Fruit fly (Drosophila melanogaster) whole organism, wandering third instar larva: ENCODE results near the gene CG4962.

Experiments
- CG32264 ChIP-seq: fragments of 200-800 bp; sonication (Bioruptor generic); optimal IDR thresholded peaks from 2 replicates; lab custom pipeline; 2016; ENCODE audit warnings: missing biosample characterization, missing genetic modification characterization
- CG9705 ChIP-seq: fragments of 200-800 bp; sonication (Bioruptor generic); optimal IDR thresholded peaks from 2 replicates; lab custom pipeline; 2018; ENCODE audit warnings: missing biosample characterization, mild to moderate bottlenecking, missing genetic modification characterization
- CrebA ChIP-seq: fragments of 200-800 bp; sonication (Bioruptor generic); optimal IDR thresholded peaks from 2 replicates; lab custom pipeline; 2016; ENCODE audit warnings: missing biosample characterization, mild to moderate bottlenecking, missing genetic modification characterization, borderline replicate concordance
- Dfd ChIP-seq: fragments of >200 bp; optimal IDR thresholded peaks from 2 replicates; lab custom pipeline; 2017; ENCODE audit warnings: missing biosample characterization, missing genetic modification characterization
- Dif ChIP-seq: fragments of 200-275, 200-300 bp; sonication (Bioruptor generic); optimal IDR thresholded peaks from 2 replicates; lab custom pipeline; 2018; ENCODE audit warnings: missing biosample characterization, missing genetic modification characterization; ENCODE audit not compliant: partially characterized antibody
- GATAd ChIP-seq: sonication (Bioruptor generic); optimal IDR thresholded peaks from 2 replicates; lab custom pipeline; 2016; ENCODE audit warnings: missing biosample characterization, missing genetic modification characterization
- HLH106 ChIP-seq: fragments of 200-800 bp; optimal IDR thresholded peaks from 3 replicates; lab custom pipeline; 2019; ENCODE audit warnings: missing biosample characterization, mild to moderate bottlenecking, missing genetic modification characterization, moderate library complexity
- Hnf4 ChIP-seq: fragments of 200-800 bp; sonication (Bioruptor generic); optimal IDR thresholded peaks from 2 replicates; lab custom pipeline; 2016; ENCODE audit warnings: missing biosample characterization, mild to moderate bottlenecking, missing genetic modification characterization
- Hr78 ChIP-seq: fragments of >200 bp; optimal IDR thresholded peaks from 2 replicates; lab custom pipeline; 2017; ENCODE audit warnings: missing biosample characterization, missing genetic modification characterization
- Hr83 ChIP-seq: fragments of 200-300 bp; sonication (Bioruptor generic); optimal IDR thresholded peaks from 2 replicates; lab custom pipeline; 2016; ENCODE audit warnings: missing biosample characterization, mild to moderate bottlenecking, missing genetic modification characterization, moderate library complexity; ENCODE audit not compliant: poor library complexity, severe bottlenecking
- Jra ChIP-seq: sonication (Bioruptor generic); optimal IDR thresholded peaks from 2 replicates; lab custom pipeline; 2016; ENCODE audit warnings: missing biosample characterization, missing genetic modification characterization
- Mio ChIP-seq: sonication (Bioruptor generic); optimal IDR thresholded peaks from 2 replicates; lab custom pipeline; 2016; ENCODE audit warnings: missing biosample characterization, missing genetic modification characterization
- Myc ChIP-seq: fragments of >200 bp; optimal IDR thresholded peaks from 2 replicates; lab custom pipeline; 2017
- N ChIP-seq: fragments of >200 bp; optimal IDR thresholded peaks from 2 replicates; lab custom pipeline; 2018; ENCODE audit warnings: missing biosample characterization, missing external identifiers, missing genetic modification characterization
- Rel ChIP-seq, 2 experiments: fragments of 200-800 bp; sonication (Bioruptor generic) in 1 of 2; optimal IDR thresholded peaks; 2 replicates in 1 of 2; 3 replicates in 1 of 2; lab custom pipeline; 2016 to 2019; ENCODE audit warnings: mild to moderate bottlenecking in 2 of 2, missing biosample characterization in 2 of 2, missing genetic modification characterization in 2 of 2, moderate library complexity in 1 of 2
- Sp1 ChIP-seq: fragments of 200-800 bp; sonication (Bioruptor generic); optimal IDR thresholded peaks from 3 replicates; lab custom pipeline; 2019; ENCODE audit warnings: missing biosample characterization, mild to moderate bottlenecking, missing genetic modification characterization, moderate library complexity
- Vsx2 ChIP-seq: fragments of 200-300, 225-300 bp; sonication (Bioruptor generic); optimal IDR thresholded peaks from 2 replicates; lab custom pipeline; 2018; ENCODE audit warnings: missing biosample characterization, missing genetic modification characterization; ENCODE audit not compliant: partially characterized antibody
- br ChIP-seq: fragments of 200-800 bp; sonication (Bioruptor generic); optimal IDR thresholded peaks from 2 replicates; lab custom pipeline; 2016; ENCODE audit warnings: missing biosample characterization, missing genetic modification characterization
- dl ChIP-seq, 2 experiments: fragments of 175-275, 200-275 bp in 1 of 2; fragments of 200-275 bp in 1 of 2; sonication (Bioruptor generic); optimal IDR thresholded peaks; lab custom pipeline; 2018; ENCODE audit warnings: mild to moderate bottlenecking in 2 of 2, missing biosample characterization in 2 of 2, missing genetic modification characterization in 2 of 2, moderate library complexity in 2 of 2; ENCODE audit not compliant: partially characterized antibody in 2 of 2, insufficient read depth in 1 of 2
- dmrt93B ChIP-seq: fragments of 200-800 bp; sonication (Bioruptor generic); optimal IDR thresholded peaks from 2 replicates; lab custom pipeline; 2018; ENCODE audit warnings: missing biosample characterization, mild to moderate bottlenecking, missing genetic modification characterization
- dsf ChIP-seq: sonication (Bioruptor generic); optimal IDR thresholded peaks from 2 replicates; lab custom pipeline; 2016; ENCODE audit warnings: missing biosample characterization, missing genetic modification characterization, borderline replicate concordance
- ey ChIP-seq: fragments of 200-800 bp; sonication (Bioruptor generic); optimal IDR thresholded peaks from 2 replicates; lab custom pipeline; 2016; ENCODE audit warnings: missing biosample characterization, missing genetic modification characterization
- foxo ChIP-seq, 2 experiments: fragments of 200-800 bp; sonication (Bioruptor generic); optimal IDR thresholded peaks; 2 replicates in 1 of 2; 3 replicates in 1 of 2; lab custom pipeline; 2016 to 2017; ENCODE audit warnings: missing biosample characterization in 2 of 2, missing genetic modification characterization in 2 of 2
- fru ChIP-seq: fragments of 200-800 bp; sonication (Bioruptor generic); optimal IDR thresholded peaks from 3 replicates; lab custom pipeline; 2016; ENCODE audit warnings: missing biosample characterization, mild to moderate bottlenecking, missing genetic modification characterization
- h ChIP-seq: fragments of 200-800 bp; sonication (Bioruptor generic); optimal IDR thresholded peaks from 3 replicates; lab custom pipeline; 2016; ENCODE audit warnings: missing biosample characterization, mild to moderate bottlenecking, missing genetic modification characterization
- jim ChIP-seq: fragments of 175-275, 200-325 bp; sonication (Bioruptor generic); optimal IDR thresholded peaks from 2 replicates; lab custom pipeline; 2016; ENCODE audit warnings: missing biosample characterization, mild to moderate bottlenecking, missing genetic modification characterization
- lola ChIP-seq: fragments of >200 bp; optimal IDR thresholded peaks from 2 replicates; lab custom pipeline; 2017; ENCODE audit warnings: missing biosample characterization, missing genetic modification characterization
- psq ChIP-seq: fragments of 200-800 bp; sonication (Bioruptor generic); optimal IDR thresholded peaks from 3 replicates; lab custom pipeline; 2017; ENCODE audit warnings: missing biosample characterization, mild to moderate bottlenecking, missing genetic modification characterization, moderate library complexity
- rgr ChIP-seq: fragments of 200-800 bp; sonication (Bioruptor generic); optimal IDR thresholded peaks from 3 replicates; lab custom pipeline; 2016; ENCODE audit warnings: missing biosample characterization, mild to moderate bottlenecking, missing genetic modification characterization
- sage ChIP-seq: fragments of 200-800 bp; sonication (Bioruptor generic); optimal IDR thresholded peaks from 2 replicates; lab custom pipeline; 2016; ENCODE audit warnings: missing biosample characterization, mild to moderate bottlenecking, missing genetic modification characterization
- sv ChIP-seq: fragments of 200-800 bp; sonication (Bioruptor generic); optimal IDR thresholded peaks from 3 replicates; lab custom pipeline; 2016; ENCODE audit warnings: missing biosample characterization, missing genetic modification characterization
- tai ChIP-seq: sonication (Bioruptor generic); optimal IDR thresholded peaks from 2 replicates; lab custom pipeline; 2016; ENCODE audit warnings: missing biosample characterization, missing genetic modification characterization
- usp ChIP-seq: fragments of >200 bp; optimal IDR thresholded peaks from 2 replicates; lab custom pipeline; 2017; ENCODE audit warnings: missing biosample characterization, missing genetic modification characterization

Gene CG4962

dm6 chr3L:16337739-16338138 is 42.4 kb upstream of the CG4962 start:
- no peak for TF ChIP-seq CG32264 (GFP tag; lab: Kevin White, UChicago)
- TF ChIP-seq HLH106 (tag; lab: Kevin White, UChicago) = no peak
- TF ChIP-seq h (GFP tag; lab: Kevin White, UChicago) = no peak
- TF ChIP-seq, all 38 proteins: peak for 0

dm6 chr3L:16334876-16335275 is 39.5 kb upstream of the CG4962 start:
- TF ChIP-seq sv (no peak), Jra (GFP tag; lab: Kevin White, UChicago) (no peak), CrebA (GFP tag; lab: Kevin White, UChicago) (no peak), Dif (GFP tag; lab: Kevin White, UChicago) (peak; percentile 39), Hnf4 (GFP tag; lab: Kevin White, UChicago) (no peak), sage (GFP tag; lab: Kevin White, UChicago) (no peak), dsf (GFP tag; lab: Kevin White, UChicago) (no peak), usp (GFP tag; lab: Kevin White, UChicago) (no peak), Vsx2 (GFP tag; lab: Kevin White, UChicago) (peak; percentile 58), Hr83 (GFP tag; lab: Kevin White, UChicago) (no peak), jim (GFP tag; lab: Kevin White, UChicago) (no peak), N (GFP tag; lab: Kevin White, UChicago) (peak; percentile 79), ey (GFP tag; lab: Kevin White, UChicago) (no peak), h (GFP tag; lab: Kevin White, UChicago) (no peak), Myc (peak; percentile 80)

- TF ChIP-seq Hr78 (GFP tag; lab: Kevin White, UChicago) (no peak), HLH106 (tag; lab: Kevin White, UChicago) (no peak), fru (GFP tag; lab: Kevin White, UChicago) (no peak), sage (GFP tag; lab: Kevin White, UChicago) (no peak), CrebA (GFP tag; lab: Kevin White, UChicago) (no peak), Dfd (GFP tag; lab: Kevin White, UChicago) (no peak), sv (no peak), h (GFP tag; lab: Kevin White, UChicago) (no peak), lola (no peak), dmrt93B (GFP tag; lab: Kevin White, UChicago) (no peak), tai (GFP tag; lab: Kevin White, UChicago) (no peak), Myc (no peak), dl (GFP tag; optimal IDR thresholded peaks at IDR 0.05; lab: Kevin White, UChicago; ENCODE audit: insufficient read depth in 1 of 2, partially characterized antibody in 2 of 2) (no peak)
These were observed 37.7 kb upstream of the CG4962 start, which contains the start of gene CG13056 for dm6 chr3L:16333013-16333412. Gene CG13056, plus strand, starts transcription at chr3L:16333313.

- TF ChIP-seq rgr (no peak), br (GFP tag; lab: Kevin White, UChicago) (no peak), Rel (GFP tag; optimal IDR thresholded peaks at IDR 0.05; lab: Kevin White, UChicago) (no peak), Rel (tag; optimal IDR thresholded peaks at IDR 0.05; lab: Kevin White, UChicago) (no peak), CG32264 (GFP tag; lab: Kevin White, UChicago) (no peak), Myc (no peak), Dif (GFP tag; lab: Kevin White, UChicago) (no peak), fru (GFP tag; lab: Kevin White, UChicago) (no peak), Vsx2 (GFP tag; lab: Kevin White, UChicago) (no peak), N (GFP tag; lab: Kevin White, UChicago) (no peak), Hr78 (GFP tag; lab: Kevin White, UChicago) (no peak), Mio (GFP tag; lab: Kevin White, UChicago) (no peak), foxo (GFP tag; optimal IDR thresholded peaks at IDR 0.05; lab: Kevin White, UChicago) (no peak), GATAd (GFP tag; lab: Kevin White, UChicago) (no peak), CG9705 (GFP tag; lab: Kevin White, UChicago) (no peak), psq (GFP tag; lab: Kevin White, UChicago) (no peak), Sp1 (GFP tag; lab: Kevin White, UChicago) (no peak), dsf (GFP tag; lab: Kevin White, UChicago) (no peak), jim (GFP tag; lab: Kevin White, UChicago) (no peak)
These were observed 36.3 kb upstream of the CG4962 start, which contains the start of gene retinin for dm6 chr3L:16331633-16332032. Gene retinin, plus strand, starts transcription at chr3L:16331933.
